Worm (Caenorhabditis elegans) whole organism, late embryonic: ENCODE results near the gene DC2.5.
"Not testable (repeated sequence)": the region's sequence is repeated elsewhere in the genome, so short reads cannot be mapped to it uniquely, and the experiment has no call there.

Experiments
- C08G9.2 ChIP-seq: sonication (generic microtip); optimal IDR thresholded peaks from 2 replicates; lab custom pipeline; 2016; ENCODE audit warnings: mild to moderate bottlenecking, missing genetic modification characterization, moderate library complexity, missing compliant biosample characterization
- C38D4.7 ChIP-seq: fragments of 200-800 bp; sonication (Bioruptor generic); optimal IDR thresholded peaks from 2 replicates; lab custom pipeline; 2018; ENCODE audit warnings: mild to moderate bottlenecking, missing genetic modification characterization, moderate library complexity, missing compliant biosample characterization
- K09A11.1 ChIP-seq: sonication (generic microtip); optimal IDR thresholded peaks from 2 replicates; lab custom pipeline; 2017; ENCODE audit warnings: antibody characterized with exemption, mild to moderate bottlenecking, missing genetic modification characterization, missing compliant biosample characterization; ENCODE audit not compliant: insufficient read depth
- T23F11.4 ChIP-seq: fragments of 200-800 bp; sonication (Bioruptor generic); optimal IDR thresholded peaks from 2 replicates; lab custom pipeline; 2018; ENCODE audit warnings: mild to moderate bottlenecking, missing genetic modification characterization, missing compliant biosample characterization
- ceh-2 ChIP-seq: sonication (generic microtip); optimal IDR thresholded peaks from 2 replicates; lab custom pipeline; 2016; ENCODE audit warnings: missing genotype, missing genetic modification characterization, missing compliant biosample characterization
- ceh-24 ChIP-seq: sonication (generic microtip); optimal IDR thresholded peaks from 2 replicates; lab custom pipeline; 2016; ENCODE audit warnings: mild to moderate bottlenecking, missing genetic modification characterization, missing compliant biosample characterization
- ceh-30 ChIP-seq: fragments of 150-350 bp; optimal IDR thresholded peaks from 2 replicates; lab custom pipeline; 2014; ENCODE audit warnings: missing biosample characterization, missing genetic modification characterization
- ceh-31 ChIP-seq: sonication (generic microtip); optimal IDR thresholded peaks from 2 replicates; lab custom pipeline; 2016; ENCODE audit warnings: missing genetic modification characterization, missing compliant biosample characterization
- ceh-34 ChIP-seq: sonication (generic microtip); optimal IDR thresholded peaks from 2 replicates; lab custom pipeline; 2016; ENCODE audit warnings: mild to moderate bottlenecking, missing genetic modification characterization, missing compliant biosample characterization
- ceh-48 ChIP-seq: sonication (generic microtip); optimal IDR thresholded peaks from 2 replicates; lab custom pipeline; 2016; ENCODE audit warnings: missing genetic modification characterization, inconsistent platforms, missing compliant biosample characterization
- ceh-9 ChIP-seq: sonication (generic microtip); optimal IDR thresholded peaks from 2 replicates; lab custom pipeline; 2016; ENCODE audit warnings: mild to moderate bottlenecking, missing genetic modification characterization, inconsistent platforms, missing compliant biosample characterization
- che-1 ChIP-seq: sonication (generic microtip); optimal IDR thresholded peaks from 2 replicates; lab custom pipeline; 2016; ENCODE audit warnings: mild to moderate bottlenecking, missing genetic modification characterization, missing compliant biosample characterization
- elt-2 ChIP-seq: sonication (generic microtip); optimal IDR thresholded peaks from 2 replicates; lab custom pipeline; 2016; ENCODE audit warnings: missing genetic modification reagents, missing genetic modification characterization, missing compliant biosample characterization
- ets-4 ChIP-seq: sonication (generic microtip); optimal IDR thresholded peaks from 2 replicates; lab custom pipeline; 2016; ENCODE audit warnings: missing genetic modification characterization, missing compliant biosample characterization
- eyg-1 ChIP-seq: sonication (generic microtip); optimal IDR thresholded peaks from 2 replicates; lab custom pipeline; 2016; ENCODE audit warnings: missing genotype, missing genetic modification characterization, missing compliant biosample characterization
- fax-1 ChIP-seq: sonication (generic microtip); optimal IDR thresholded peaks from 2 replicates; lab custom pipeline; 2016; ENCODE audit warnings: missing genotype, missing genetic modification characterization, missing compliant biosample characterization
- fkh-6 ChIP-seq: sonication (generic microtip); optimal IDR thresholded peaks from 2 replicates; lab custom pipeline; 2016; ENCODE audit warnings: missing genetic modification characterization, missing compliant biosample characterization
- gmeb-2 ChIP-seq: sonication (generic microtip); optimal IDR thresholded peaks from 2 replicates; lab custom pipeline; 2016; ENCODE audit warnings: missing genetic modification characterization, inconsistent platforms, missing compliant biosample characterization
- hlh-15 ChIP-seq: sonication (generic microtip); optimal IDR thresholded peaks from 2 replicates; lab custom pipeline; 2016; ENCODE audit warnings: missing genetic modification characterization, missing compliant biosample characterization
- hlh-6 ChIP-seq: sonication (generic microtip); optimal IDR thresholded peaks from 2 replicates; lab custom pipeline; 2016; ENCODE audit warnings: missing genotype, missing genetic modification characterization, missing compliant biosample characterization
- hlh-8 ChIP-seq: sonication (generic microtip); optimal IDR thresholded peaks from 2 replicates; lab custom pipeline; 2016; ENCODE audit warnings: missing genotype, missing genetic modification characterization, missing compliant biosample characterization
- lim-6 ChIP-seq: sonication (generic microtip); optimal IDR thresholded peaks from 2 replicates; lab custom pipeline; 2016; ENCODE audit warnings: missing genetic modification characterization, missing compliant biosample characterization
- nhr-11 ChIP-seq: fragments of 150-350 bp; optimal IDR thresholded peaks from 2 replicates; lab custom pipeline; 2014; ENCODE audit warnings: missing biosample characterization, missing genetic modification characterization
- npax-4 ChIP-seq: sonication (generic microtip); optimal IDR thresholded peaks from 2 replicates; lab custom pipeline; 2016; ENCODE audit warnings: missing genetic modification characterization, missing compliant biosample characterization
- pha-2 ChIP-seq: sonication (generic microtip); optimal IDR thresholded peaks from 2 replicates; lab custom pipeline; 2017; ENCODE audit warnings: mild to moderate bottlenecking, missing genetic modification characterization, missing compliant biosample characterization
- pha-4 ChIP-seq: fragments of 150-350 bp; optimal IDR thresholded peaks from 2 replicates; lab custom pipeline; 2018; ENCODE audit warnings: missing biosample characterization, missing genetic modification reagents, missing genetic modification characterization
- pqm-1 ChIP-seq: sonication (generic microtip); optimal IDR thresholded peaks from 2 replicates; lab custom pipeline; 2016; ENCODE audit warnings: missing genetic modification characterization, missing compliant biosample characterization
- pros-1 ChIP-seq: fragments of 150-350 bp; optimal IDR thresholded peaks from 2 replicates; lab custom pipeline; 2014; ENCODE audit warnings: missing biosample characterization, missing genetic modification reagents, missing genetic modification characterization
- sox-2 ChIP-seq: fragments of 200-800 bp; sonication (Bioruptor generic); IDR thresholded peaks from 2 replicates; pipeline ENCODE4 v1.3.6; 2022; ENCODE audit warnings: missing genetic modification reagents, missing genetic modification characterization, missing compliant biosample characterization
- sox-4 ChIP-seq: sonication (generic microtip); optimal IDR thresholded peaks from 2 replicates; lab custom pipeline; 2017; ENCODE audit warnings: mild to moderate bottlenecking, missing genetic modification characterization, inconsistent platforms, missing compliant biosample characterization
- tbx-2 ChIP-seq: sonication (generic microtip); optimal IDR thresholded peaks from 2 replicates; lab custom pipeline; 2016; ENCODE audit warnings: missing genetic modification characterization, missing compliant biosample characterization
- tbx-7 ChIP-seq: sonication (generic microtip); optimal IDR thresholded peaks from 2 replicates; lab custom pipeline; 2016; ENCODE audit warnings: missing genotype, missing genetic modification characterization, missing compliant biosample characterization
- unc-3 ChIP-seq, 2 experiments: fragments of 200-800 bp in 1 of 2; sonication (Bioruptor generic) in 1 of 2; sonication (generic microtip) in 1 of 2; conservative IDR thresholded peaks in 1 of 2; optimal IDR thresholded peaks in 1 of 2; 2 replicates each; pipeline versions ENCODE4 v1.3.6 to Lab custom; 2016 to 2022; ENCODE audit warnings: missing compliant biosample characterization in 2 of 2, missing genetic modification characterization in 2 of 2, missing genetic modification reagents in 1 of 2
- unc-42 ChIP-seq: sonication (generic microtip); optimal IDR thresholded peaks from 2 replicates; lab custom pipeline; 2016; ENCODE audit warnings: missing genotype, missing genetic modification characterization, missing compliant biosample characterization
- unc-55 ChIP-seq: sonication (generic microtip); optimal IDR thresholded peaks from 2 replicates; lab custom pipeline; 2017; ENCODE audit warnings: missing biosample characterization, missing genetic modification reagents, missing genetic modification characterization
- zip-5 ChIP-seq: sonication (generic microtip); optimal IDR thresholded peaks from 2 replicates; lab custom pipeline; 2016; ENCODE audit warnings: missing genetic modification characterization, missing compliant biosample characterization
- ztf-16 ChIP-seq: sonication (generic microtip); optimal IDR thresholded peaks from 2 replicates; lab custom pipeline; 2017; ENCODE audit warnings: missing genetic modification characterization, missing compliant biosample characterization

The DC2.5 gene

ce11 chrV:212687-213086 lies at the start of gene DC2.5:
DC2.5 (minus strand) TSS chrV:212787.
- not testable (repeated sequence) for TF ChIP-seq pha-2, C08G9.2, ztf-16 (tag; lab: Kevin White, UChicago)

ce11 chrV:260334-260733 lies 47.7 kb upstream of the DC2.5 start:
- no peak for TF ChIP-seq gmeb-2
- no peak for TF ChIP-seq sox-4 (tag; lab: Kevin White, UChicago)
- no peak for TF ChIP-seq pqm-1 (tag; lab: Kevin White, UChicago)

- no peak for TF ChIP-seq ets-4 (tag; lab: Kevin White, UChicago)
Observed at ce11 chrV:258730-259129, 46.1 kb upstream of the DC2.5 start, which contains the start of gene nhr-204. nhr-204 (minus strand) TSS chrV:258830.

ce11 chrV:254591-254990 lies 42.0 kb upstream of the DC2.5 start, which contains the start of gene str-121:
str-121 (minus strand) TSS chrV:254691.
- TF ChIP-seq pha-4 (tag; lab: Kevin White, UChicago) (no peak), elt-2 (tag; lab: Kevin White, UChicago) (no peak), zip-5 (no peak), unc-3 (GFP tag; conservative IDR thresholded peaks at IDR 0.05; lab: Robert Waterston, UW) (no peak), unc-3 (tag; optimal IDR thresholded peaks at IDR 0.05; lab: Kevin White, UChicago) (no peak), tbx-2 (tag; lab: Kevin White, UChicago) (no peak), hlh-8 (no peak), npax-4 (no peak), K09A11.1 (tag; lab: Kevin White, UChicago) (no peak), C38D4.7 (no peak), ceh-30 (no peak), unc-55 (GFP tag; lab: Kevin White, UChicago) (no peak), unc-42 (no peak), ceh-24 (tag; lab: Kevin White, UChicago) (no peak), hlh-15 (tag; lab: Kevin White, UChicago) (no peak), nhr-11 (tag; lab: Kevin White, UChicago) (no peak), eyg-1 (tag; lab: Kevin White, UChicago) (no peak), ceh-9 (tag; lab: Kevin White, UChicago) (no peak), che-1 (no peak), fkh-6 (no peak), fax-1 (no peak)

ce11 chrV:251652-252051 lies 39.1 kb upstream of the DC2.5 start, which contains the start of gene oac-39:
oac-39 (minus strand) TSS chrV:251752.
- no peak for TF ChIP-seq pqm-1 (tag; lab: Kevin White, UChicago)
- no peak for TF ChIP-seq ztf-16 (tag; lab: Kevin White, UChicago)
- no peak for TF ChIP-seq ceh-48 (tag; lab: Kevin White, UChicago)
- TF ChIP-seq lim-6 (tag; lab: Kevin White, UChicago) = no peak
- TF ChIP-seq ceh-34 (tag; lab: Kevin White, UChicago) = no peak
- no peak for TF ChIP-seq ceh-31 (tag; lab: Kevin White, UChicago)
- no peak for TF ChIP-seq eyg-1 (tag; lab: Kevin White, UChicago)
- no peak for TF ChIP-seq pha-2 (tag; lab: Kevin White, UChicago)
- no peak for TF ChIP-seq tbx-7 (tag; lab: Kevin White, UChicago)
- TF ChIP-seq sox-2 (GFP tag; lab: Robert Waterston, UW) = no peak
- no peak for TF ChIP-seq C08G9.2 (tag; lab: Kevin White, UChicago)
- TF ChIP-seq pros-1 (tag; lab: Kevin White, UChicago) = no peak
- no peak for TF ChIP-seq T23F11.4 (GFP tag; lab: Kevin White, UChicago)
- no peak for TF ChIP-seq fax-1
- TF ChIP-seq sox-4 (tag; lab: Kevin White, UChicago) = no peak
- TF ChIP-seq ceh-2 = no peak
- TF ChIP-seq hlh-6 (tag; lab: Kevin White, UChicago) = no peak
- no peak for TF ChIP-seq che-1
- no peak for TF ChIP-seq elt-2 (tag; lab: Kevin White, UChicago)
